Fruit fly (Drosophila melanogaster): ENCODE results near the gene RpS12.
A peak's percentile ranks its signal among the peaks of the same experiment; 100 is the strongest.

Gene RpS12

DNA sequence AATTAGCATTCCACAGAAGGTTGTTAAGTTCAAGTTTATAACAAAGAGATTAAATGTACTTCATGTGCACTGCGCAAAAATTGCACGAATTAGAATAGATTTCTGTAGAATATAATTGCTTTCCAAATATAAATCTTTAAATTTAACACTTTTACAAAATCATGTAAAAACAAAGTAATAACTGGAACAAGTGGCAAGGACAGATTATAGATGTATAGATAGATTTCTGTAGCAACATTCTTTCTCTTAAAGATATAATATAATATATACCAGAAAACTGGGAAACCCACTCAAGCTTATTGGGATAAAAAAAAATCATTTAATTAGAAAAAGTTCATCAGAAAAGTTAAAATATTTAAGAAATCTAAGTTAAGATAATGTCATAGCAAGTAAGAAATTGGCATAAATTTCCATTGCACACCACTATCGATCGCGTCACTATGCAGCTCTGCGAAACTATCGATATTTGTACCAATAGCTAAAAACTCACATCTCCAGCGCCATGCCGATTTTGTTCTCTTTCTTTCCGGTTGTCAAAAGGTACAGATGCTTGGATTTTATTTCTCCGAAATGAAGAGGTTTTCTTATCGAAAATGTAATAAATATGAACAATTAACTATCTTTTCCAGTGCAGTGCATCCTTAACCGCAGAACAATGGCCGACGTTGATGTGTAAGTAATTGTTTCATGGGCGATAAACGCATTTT, at the start of gene RpS12 (continued):
- TF ChIP-seq Ets96B (tag; optimal IDR thresholded peaks at IDR 0.05) (peak; percentile 22), CG1621 (tag; optimal IDR thresholded peaks at IDR 0.05) (peak; percentile 51), achi (GFP tag; optimal IDR thresholded peaks at IDR 0.05) (peak; percentile 94), esn (GFP tag; optimal IDR thresholded peaks at IDR 0.05) (peak; percentile 78), net (GFP tag; optimal IDR thresholded peaks at IDR 0.05) (peak; percentile 79), dac (GFP tag; optimal IDR thresholded peaks at IDR 0.05) (peak; percentile 3), CG11762 (GFP tag; optimal IDR thresholded peaks at IDR 0.05; ENCODE audit: insufficient read depth) (peak; percentile 35), CG6163 (GFP tag; IDR thresholded peaks at IDR 0.05) (peak; percentile 74), CG10669 (GFP tag; optimal IDR thresholded peaks at IDR 0.05) (peak; percentile 40)

DNA sequence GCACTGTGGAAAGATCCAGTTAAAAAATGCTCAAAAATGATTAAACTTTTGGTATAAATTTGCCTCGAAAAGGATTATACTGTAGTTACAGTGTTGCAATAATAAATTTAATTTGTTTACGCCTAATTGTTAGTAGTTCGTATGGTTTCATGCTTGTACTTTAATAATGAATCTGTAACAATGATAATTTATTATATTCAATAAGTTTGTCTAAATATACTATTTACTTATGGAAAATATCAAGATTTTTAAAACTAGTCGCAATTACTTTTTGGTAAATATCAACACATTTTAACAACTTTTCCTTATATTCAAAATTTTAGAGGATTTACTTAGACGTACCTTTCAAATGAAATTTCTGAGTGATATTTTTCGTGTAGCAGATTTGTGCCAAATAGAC, 28.3 kb upstream of the RpS12 start, which contains the start of gene CG11262:
Gene CG11262, plus strand, starts transcription at position 301 of the 400 bp plus-strand sequence.
- TF ChIP-seq CG1621 (tag; optimal IDR thresholded peaks at IDR 0.05) (no peak), CG6808 (GFP tag; optimal IDR thresholded peaks at IDR 0.05) (no peak), Eip93F (GFP tag; optimal IDR thresholded peaks at IDR 0.05) (no peak), lz (GFP tag; optimal IDR thresholded peaks at IDR 0.05) (no peak), Hr38 (GFP tag; optimal IDR thresholded peaks at IDR 0.05) (no peak), CG6163 (GFP tag; IDR thresholded peaks at IDR 0.05) (no peak), svp (GFP tag) (peak; percentile 10), fd59A (GFP tag; optimal IDR thresholded peaks at IDR 0.05) (no peak)

DNA sequence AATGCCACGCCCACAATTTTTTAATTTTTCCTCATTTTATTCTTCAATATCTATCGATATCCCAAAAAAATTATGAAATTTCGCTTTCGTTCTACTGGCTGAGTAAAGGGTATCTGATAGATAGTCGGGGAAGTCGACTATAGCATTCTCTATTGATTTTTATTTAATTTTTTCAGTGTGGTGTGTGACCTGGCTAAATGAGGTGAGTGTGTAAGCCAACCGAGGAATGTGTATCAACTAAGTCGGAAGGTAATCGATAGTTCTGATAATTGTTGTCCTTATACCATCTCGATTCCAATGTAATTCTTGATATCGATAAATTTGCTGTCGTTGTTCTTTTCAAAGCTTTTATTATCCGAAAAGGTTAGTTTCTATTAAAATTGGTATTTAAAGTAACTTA, 16.7 kb upstream of the RpS12 start, which contains the start of gene CG11263:
Gene CG11263, plus strand, starts transcription at position 328 of the 400 bp plus-strand sequence.
- TF ChIP-seq svp (GFP tag) (no peak), Eip78C (GFP tag) (no peak), CG8319 (GFP tag; optimal IDR thresholded peaks at IDR 0.05) (no peak), CG6854 (GFP tag; optimal IDR thresholded peaks at IDR 0.05) (no peak), CG3032 (tag; optimal IDR thresholded peaks at IDR 0.05) (no peak), CG10631 (GFP tag; optimal IDR thresholded peaks at IDR 0.05) (peak; percentile 32), CG11294 (GFP tag; IDR thresholded peaks at IDR 0.05) (no peak), Ets21C (GFP tag; optimal IDR thresholded peaks at IDR 0.05) (peak; percentile 14), Ets96B (tag; optimal IDR thresholded peaks at IDR 0.05) (no peak), dsx (GFP tag; optimal IDR thresholded peaks at IDR 0.05; ENCODE audit: poor library complexity, severe bottlenecking) (no peak), CG15336 (GFP tag; IDR thresholded peaks at IDR 0.05) (no peak), Blimp-1 (GFP tag; optimal IDR thresholded peaks at IDR 0.05) (no peak), CG6808 (GFP tag; optimal IDR thresholded peaks at IDR 0.05) (no peak), CG6163 (GFP tag; IDR thresholded peaks at IDR 0.05) (no peak), CG6792 (GFP tag; optimal IDR thresholded peaks at IDR 0.05) (no peak), cyc (GFP tag; optimal IDR thresholded peaks at IDR 0.05) (peak; percentile 37), esn (GFP tag; optimal IDR thresholded peaks at IDR 0.05) (peak; percentile 32), fkh (GFP tag; optimal IDR thresholded peaks at IDR 0.05) (no peak), Hr4 (GFP tag; optimal IDR thresholded peaks at IDR 0.05) (no peak), Sox14 (GFP tag; optimal IDR thresholded peaks at IDR 0.05) (peak; percentile 31), salr (GFP tag; optimal IDR thresholded peaks at IDR 0.05) (no peak), Eip93F (GFP tag; optimal IDR thresholded peaks at IDR 0.05) (no peak), lz (GFP tag; optimal IDR thresholded peaks at IDR 0.05) (peak; percentile 43), Hr39 (GFP tag; optimal IDR thresholded peaks at IDR 0.05) (peak; percentile 48), Lpt (GFP tag; optimal IDR thresholded peaks at IDR 0.05) (peak; percentile 12), CG6276 (GFP tag; optimal IDR thresholded peaks at IDR 0.05) (no peak), Hr38 (GFP tag; optimal IDR thresholded peaks at IDR 0.05) (no peak), pdm3 (GFP tag; optimal IDR thresholded peaks at IDR 0.05) (no peak), acj6 (GFP tag; optimal IDR thresholded peaks at IDR 0.05) (peak; percentile 36), Smox (GFP tag; optimal IDR thresholded peaks at IDR 0.05) (no peak), ss (GFP tag; optimal IDR thresholded peaks at IDR 0.05) (no peak), CG4318 (GFP tag; optimal IDR thresholded peaks at IDR 0.05) (peak; percentile 4), CG8119 (GFP tag; IDR thresholded peaks at IDR 0.05) (no peak), CG34406 (GFP tag; optimal IDR thresholded peaks at IDR 0.05) (peak; percentile 21), CG10669 (GFP tag; optimal IDR thresholded peaks at IDR 0.05) (no peak), fd59A (GFP tag; optimal IDR thresholded peaks at IDR 0.05) (no peak), net (GFP tag; optimal IDR thresholded peaks at IDR 0.05) (peak; percentile 50), dac (GFP tag; optimal IDR thresholded peaks at IDR 0.05) (no peak), topi (GFP tag; optimal IDR thresholded peaks at IDR 0.05) (peak; percentile 52), Sox102F (GFP tag; optimal IDR thresholded peaks at IDR 0.05) (no peak), CG31627 (GFP tag; optimal IDR thresholded peaks at IDR 0.05) (peak; percentile 40), OdsH (GFP tag; optimal IDR thresholded peaks at IDR 0.05) (peak; percentile 28)

Measured in whole organism, prepupa.